Worm (Caenorhabditis elegans): ENCODE data around the gene tmem-131.
"Not testable (repeated sequence)": the region's sequence is repeated elsewhere in the genome, so short reads cannot be mapped to it uniquely, and the experiment has no call there.

Gene tmem-131

DNA sequence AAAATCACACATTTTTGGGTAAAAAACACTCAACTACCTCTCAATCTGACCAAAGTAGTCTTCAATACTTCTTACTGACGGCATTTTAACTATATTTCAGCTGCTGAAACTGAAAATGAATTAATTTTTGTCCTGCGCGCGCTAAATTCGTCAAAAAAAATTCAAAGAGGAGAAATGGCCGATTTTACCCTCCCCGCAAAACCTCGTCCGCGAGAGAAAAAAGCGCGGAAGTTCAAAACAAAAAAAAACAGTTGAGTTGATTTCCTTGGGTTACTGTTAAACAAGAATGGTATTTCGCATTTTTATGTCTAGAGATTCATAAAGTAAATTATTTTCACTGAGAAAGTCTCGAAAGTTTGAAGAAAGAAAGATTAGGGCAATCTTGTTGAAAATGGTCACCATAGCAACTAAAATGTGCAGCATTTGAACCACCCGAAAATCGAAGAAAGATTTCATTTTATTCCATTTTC is 11.1 kb downstream of the tmem-131 start, which contains the start of the genes C27F2.10 and wdr-60 (continued):
- TF ChIP-seq lin-13 (GFP tag; optimal IDR thresholded peaks at IDR 0.05) (no peak), unc-86 (tag; optimal IDR thresholded peaks at IDR 0.05) (no peak), alr-1 (tag; optimal IDR thresholded peaks at IDR 0.05; ENCODE audit: borderline replicate concordance) (no peak)

DNA sequence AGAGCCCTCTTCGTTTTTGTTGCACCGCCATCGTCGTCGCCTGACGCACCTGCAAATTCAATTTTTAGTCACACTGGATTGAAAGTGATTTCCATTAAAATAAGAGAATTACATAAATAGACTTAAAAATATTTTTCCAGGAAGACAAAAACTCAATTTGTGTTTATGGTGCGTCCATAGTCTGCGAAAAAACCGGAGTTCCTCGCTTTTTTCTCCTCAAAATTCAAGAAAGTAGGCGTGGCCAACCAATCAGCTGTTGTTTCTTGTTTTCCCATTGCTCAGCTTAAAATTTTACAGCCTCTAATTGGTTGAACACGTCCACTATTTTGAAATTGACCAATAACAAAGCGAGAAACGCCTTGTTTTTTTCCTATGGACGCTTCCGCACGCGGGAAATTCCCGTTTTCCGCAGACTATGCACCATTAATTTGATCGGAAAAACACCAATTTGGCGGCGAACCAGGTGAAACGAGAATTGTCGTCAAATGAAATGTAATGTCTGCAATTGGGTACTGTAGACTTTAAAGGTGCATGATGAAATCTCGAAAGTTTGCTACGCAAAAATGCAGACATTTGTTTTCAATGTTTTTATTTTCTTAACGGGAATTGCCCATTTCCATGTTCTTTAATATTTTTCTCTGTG is 13.4 kb downstream of the tmem-131 start, which contains the start of gene C27F2.7:
C27F2.7 (minus strand) TSS at position 51 of the 643 bp plus-strand sequence.
- TF ChIP-seq lin-13 (GFP tag; optimal IDR thresholded peaks at IDR 0.05) (no peak), tlp-1 (tag; optimal IDR thresholded peaks at IDR 0.05) (no peak), sptf-1 (tag; optimal IDR thresholded peaks at IDR 0.05) (no peak), nhr-47 (tag; optimal IDR thresholded peaks at IDR 0.05) (no peak), ztf-4 (tag; optimal IDR thresholded peaks at IDR 0.05) (no peak), mab-9 (GFP tag; IDR thresholded peaks at IDR 0.05) (no peak), ceh-82 (tag; optimal IDR thresholded peaks at IDR 0.05) (no peak), mef-2 (tag; optimal IDR thresholded peaks at IDR 0.05) (no peak), alr-1 (tag; optimal IDR thresholded peaks at IDR 0.05; ENCODE audit: borderline replicate concordance) (no peak), fkh-8 (tag; optimal IDR thresholded peaks at IDR 0.05) (no peak), nhr-90 (tag; optimal IDR thresholded peaks at IDR 0.05; ENCODE audit: poor library complexity) (no peak), xbp-1 (tag; optimal IDR thresholded peaks at IDR 0.05) (no peak), unc-98 (GFP tag; IDR thresholded peaks at IDR 0.05) (no peak), hlh-4 (tag; optimal IDR thresholded peaks at IDR 0.05) (no peak), elt-2 (tag; optimal IDR thresholded peaks at IDR 0.05) (no peak), unc-130 (tag; optimal IDR thresholded peaks at IDR 0.05) (no peak), pqm-1 (tag; optimal IDR thresholded peaks at IDR 0.05) (no peak), vab-15 (tag; optimal IDR thresholded peaks at IDR 0.05) (no peak), ztf-11 (tag; optimal IDR thresholded peaks at IDR 0.05) (no peak)

DNA sequence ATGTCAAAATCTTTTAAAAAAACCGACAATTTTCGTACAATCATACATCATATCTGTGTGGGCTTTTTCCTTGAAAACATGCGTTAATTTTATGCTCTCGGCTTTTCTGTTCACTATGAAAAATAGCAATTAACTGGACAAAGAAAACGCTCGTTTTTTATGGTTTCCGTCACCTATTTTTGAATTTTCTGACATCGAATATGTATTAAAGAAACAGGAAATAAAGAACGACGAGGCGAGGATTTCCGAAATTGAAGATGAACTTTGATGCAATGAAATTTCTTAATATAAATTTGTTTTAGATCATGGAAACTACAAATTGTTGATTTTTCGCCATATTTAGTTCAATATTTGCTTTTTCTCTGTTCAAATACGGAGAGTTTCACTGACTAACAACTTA is 14.0 kb downstream of the tmem-131 start:
- no peak for TF ChIP-seq F16B12.6 (tag; optimal IDR thresholded peaks at IDR 0.05)
- TF ChIP-seq egl-13 (tag; optimal IDR thresholded peaks at IDR 0.05): no peak
- no peak for TF ChIP-seq sox-4 (tag; optimal IDR thresholded peaks at IDR 0.05)
- no peak for TF ChIP-seq dpl-1 (GFP tag; optimal IDR thresholded peaks at IDR 0.05)
- TF ChIP-seq tbx-2 (tag; optimal IDR thresholded peaks at IDR 0.05): no peak
- no peak for TF ChIP-seq nhr-237 (tag; optimal IDR thresholded peaks at IDR 0.05)
- no peak for TF ChIP-seq ceh-88 (GFP tag; IDR thresholded peaks at IDR 0.05)
- TF ChIP-seq tlp-1 (tag; optimal IDR thresholded peaks at IDR 0.05): no peak
- no peak for TF ChIP-seq zag-1 (tag; optimal IDR thresholded peaks at IDR 0.05)
- TF ChIP-seq mef-2 (tag; optimal IDR thresholded peaks at IDR 0.05): no peak
- no peak for TF ChIP-seq mdl-1 (tag; optimal IDR thresholded peaks at IDR 0.05)
- TF ChIP-seq sup-37 (GFP tag; optimal IDR thresholded peaks at IDR 0.05): no peak
- TF ChIP-seq ztf-11 (tag; optimal IDR thresholded peaks at IDR 0.05): no peak
- no peak for TF ChIP-seq aha-1 (tag; optimal IDR thresholded peaks at IDR 0.05)
- no peak for TF ChIP-seq mep-1 (tag; optimal IDR thresholded peaks at IDR 0.05)
- no peak for TF ChIP-seq pax-3 (tag; optimal IDR thresholded peaks at IDR 0.05)
- TF ChIP-seq nhr-77 (tag; optimal IDR thresholded peaks at IDR 0.05): no peak

DNA sequence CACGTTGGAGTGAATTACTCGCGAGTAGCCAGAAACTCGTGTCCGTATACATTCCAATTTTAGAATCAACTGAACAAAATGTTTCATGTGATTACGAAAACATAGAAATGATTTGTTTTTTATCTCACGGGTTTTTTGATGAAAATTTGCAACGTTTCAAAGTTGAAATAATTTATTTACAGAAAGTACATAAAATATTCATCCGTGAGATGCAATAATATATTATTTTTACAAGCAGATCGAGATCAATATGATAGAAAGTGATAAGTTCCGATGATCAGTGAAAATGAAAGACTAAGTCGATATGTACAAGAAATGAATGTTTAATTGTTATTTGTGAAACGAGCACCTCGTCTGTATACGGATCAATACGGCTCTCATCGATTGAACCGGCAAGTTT is 17.6 kb downstream of the tmem-131 start, which contains the start of gene C27F2.6:
C27F2.6 (minus strand) TSS at position 101 of the 400 bp plus-strand sequence.
- TF ChIP-seq nhr-71, fos-1, elt-2 (tag; optimal IDR thresholded peaks at IDR 0.05): not testable (repeated sequence)
